Worm (Caenorhabditis elegans) whole organism, L4/young adult: ENCODE data around the gene aqp-8.

ENCODE experiments used
- W03F9.2 ChIP-seq: fragments of 150-350 bp; optimal IDR thresholded peaks from 2 replicates; lab custom pipeline; 2014; ENCODE audit warnings: missing biosample characterization, missing genetic modification characterization
- him-1 ChIP-seq: sonication (generic microtip); optimal IDR thresholded peaks from 2 replicates; lab custom pipeline; 2016; ENCODE audit warnings: missing genotype, missing genetic modification reagents, missing genetic modification characterization, missing compliant biosample characterization

ce11 chrX:4660268-4660880 lies 44.4 kb downstream of the aqp-8 start, which contains the start of gene nhr-45:
- TF ChIP-seq W03F9.2 (tag; lab: Kevin White, UChicago): no peak
- TF ChIP-seq him-1 (tag; lab: Kevin White, UChicago): no peak
